Fruit fly (Drosophila melanogaster) whole organism, pupa: ENCODE data around the gene CG15740.

Experiments
- CG13204 ChIP-seq: fragments of 200-800 bp; sonication (Bioruptor generic); optimal IDR thresholded peaks from 2 replicates; lab custom pipeline; 2018; ENCODE audit warnings: missing biosample characterization, mild to moderate bottlenecking, missing genetic modification characterization, moderate library complexity
- CG15710 ChIP-seq: fragments of 200-800 bp; sonication (Bioruptor generic); optimal IDR thresholded peaks from 2 replicates; lab custom pipeline; 2018; ENCODE audit warnings: missing biosample characterization, mild to moderate bottlenecking, missing genetic modification characterization, moderate library complexity
- CG32121 ChIP-seq: fragments of 200-800 bp; sonication (Bioruptor generic); IDR thresholded peaks from 2 replicates; pipeline ENCODE4 v1.3.6; 2022; ENCODE audit warnings: missing biosample characterization, missing genetic modification characterization
- CG4496 ChIP-seq: fragments of 200-800 bp; sonication (Bioruptor generic); IDR thresholded peaks from 3 replicates; pipeline ENCODE4 v1.3.6; 2022; ENCODE audit warnings: missing biosample characterization, missing genetic modification characterization
- CG8301 ChIP-seq: fragments of 200-800 bp; sonication (Bioruptor generic); optimal IDR thresholded peaks from 2 replicates; lab custom pipeline; 2018; ENCODE audit warnings: missing biosample characterization, mild to moderate bottlenecking, missing genetic modification characterization
- EcR ChIP-seq: fragments of 200-800 bp; sonication (Bioruptor generic); optimal IDR thresholded peaks from 3 replicates; lab custom pipeline; 2019; ENCODE audit warnings: missing biosample characterization, missing genetic modification characterization, mild to moderate bottlenecking, moderate library complexity, missing genetic modification reagents
- Pif1A ChIP-seq: fragments of 200-800 bp; sonication (Bioruptor generic); optimal IDR thresholded peaks from 3 replicates; lab custom pipeline; 2016; ENCODE audit warnings: missing biosample characterization, missing genetic modification characterization
- Pif1B ChIP-seq: fragments of 200-800 bp; sonication (Bioruptor generic); optimal IDR thresholded peaks from 3 replicates; lab custom pipeline; 2016; ENCODE audit warnings: missing biosample characterization, missing genetic modification characterization
- Snoo ChIP-seq: fragments of 200-800 bp; sonication (Bioruptor generic); optimal IDR thresholded peaks from 3 replicates; lab custom pipeline; 2017; ENCODE audit warnings: missing biosample characterization, mild to moderate bottlenecking, missing genetic modification characterization, inconsistent platforms

DNA sequence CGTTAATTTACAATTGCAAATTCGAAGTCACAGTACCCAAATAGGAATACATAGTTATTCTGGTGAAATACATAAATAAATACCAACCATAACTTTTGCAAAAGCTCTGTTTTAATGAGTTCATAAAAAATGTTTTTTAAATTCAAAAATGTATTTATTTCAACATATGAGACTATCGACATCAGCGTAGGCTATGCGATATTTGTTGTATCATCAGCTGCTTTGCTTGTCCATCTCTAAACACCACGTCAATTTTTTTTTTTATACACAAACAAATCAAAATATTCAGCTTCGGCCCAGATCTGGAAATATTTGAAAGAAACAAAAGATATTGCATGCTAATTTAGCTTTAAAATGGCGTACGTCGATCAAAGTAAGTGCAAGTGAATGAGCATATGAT lies 42.2 kb upstream of the CG15740 start, which contains the start of gene CG1840:
- TF ChIP-seq CG15710 (tag; lab: Kevin White, UChicago) (no peak), CG32121 (no peak), Pif1A (no peak), CG8301 (tag; lab: Kevin White, UChicago) (no peak), CG4496 (GFP tag; lab: Robert Waterston, UW) (no peak), Snoo (tag; lab: Kevin White, UChicago) (no peak), CG13204 (GFP tag; lab: Kevin White, UChicago) (no peak), Pif1B (GFP tag; lab: Kevin White, UChicago) (no peak), EcR (GFP tag; lab: Kevin White, UChicago) (no peak)
